Worm (Caenorhabditis elegans): ENCODE data around the gene dhhc-14.

DNA sequence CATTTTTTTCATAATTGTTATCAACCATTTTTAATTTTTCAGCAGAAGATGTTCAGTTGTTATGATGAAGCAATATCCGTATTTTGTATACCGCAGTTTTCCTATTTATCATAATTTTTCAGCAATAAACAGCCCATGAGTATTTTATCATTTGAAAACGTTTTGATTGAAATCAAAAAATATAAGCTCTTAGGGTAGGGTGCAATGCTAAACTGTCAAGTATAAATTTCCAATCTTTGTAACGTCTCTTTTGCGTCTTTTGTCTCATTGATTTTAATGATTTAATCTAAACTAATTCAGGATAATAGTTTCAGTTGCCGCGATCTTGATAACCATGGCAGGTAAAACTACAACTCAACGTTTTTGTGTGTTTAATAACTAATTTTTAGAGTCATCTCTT, 49.2 kb downstream of the dhhc-14 start, which contains the start of gene F18E9.1:
- TF ChIP-seq nhr-237 (tag; optimal IDR thresholded peaks at IDR 0.05): no peak
- TF ChIP-seq snpc-4 (tag; optimal IDR thresholded peaks at IDR 0.05): no peak
- TF ChIP-seq aly-2 (tag; optimal IDR thresholded peaks at IDR 0.05): no peak
- no peak for TF ChIP-seq nhr-11 (tag; optimal IDR thresholded peaks at IDR 0.05)
- TF ChIP-seq unc-39 (tag; optimal IDR thresholded peaks at IDR 0.05): no peak
- TF ChIP-seq nhr-67 (tag; optimal IDR thresholded peaks at IDR 0.05): no peak
- no peak for TF ChIP-seq mml-1 (tag; optimal IDR thresholded peaks at IDR 0.05)
- TF ChIP-seq skn-1 (tag; optimal IDR thresholded peaks at IDR 0.05): no peak
- no peak for TF ChIP-seq tbx-2 (tag; optimal IDR thresholded peaks at IDR 0.05)
- TF ChIP-seq fkh-10 (GFP tag; optimal IDR thresholded peaks at IDR 0.05): no peak
- no peak for TF ChIP-seq mdl-1 (tag; optimal IDR thresholded peaks at IDR 0.05)
